Worm (Caenorhabditis elegans) whole organism, L3 larva: ENCODE data around the gene Y57G11C.1142.
A peak's percentile ranks its signal among the peaks of the same experiment; 100 is the strongest.

Experiments used
- R02D3.7 ChIP-seq: fragments of 150-350 bp; optimal IDR thresholded peaks from 2 replicates; lab custom pipeline; 2014; ENCODE audit warnings: missing biosample characterization, missing genetic modification characterization
- ZK546.5 ChIP-seq: sonication (generic microtip); optimal IDR thresholded peaks from 2 replicates; lab custom pipeline; 2017; ENCODE audit warnings: missing biosample characterization, missing genetic modification characterization
- ama-1 ChIP-seq: fragments of 150-350 bp; optimal IDR thresholded peaks from 2 replicates; lab custom pipeline; 2018
- ceh-16 ChIP-seq: sonication (generic microtip); optimal IDR thresholded peaks from 2 replicates; lab custom pipeline; 2017; ENCODE audit warnings: missing biosample characterization, missing genetic modification characterization
- ceh-28 ChIP-seq: fragments of 150-350 bp; optimal IDR thresholded peaks from 2 replicates; lab custom pipeline; 2014; ENCODE audit warnings: missing biosample characterization, missing genetic modification reagents, missing genetic modification characterization
- ceh-82 ChIP-seq: fragments of 150-350 bp; optimal IDR thresholded peaks from 2 replicates; lab custom pipeline; 2014; ENCODE audit warnings: missing biosample characterization, missing genetic modification characterization
- ceh-9 ChIP-seq: sonication (generic microtip); optimal IDR thresholded peaks from 2 replicates; lab custom pipeline; 2018; ENCODE audit warnings: missing biosample characterization, missing genetic modification characterization
- daf-12 ChIP-seq: fragments of 150-350 bp; optimal IDR thresholded peaks from 2 replicates; lab custom pipeline; 2014; ENCODE audit warnings: missing biosample characterization, missing genetic modification reagents, missing genetic modification characterization
- egl-27 ChIP-seq: sonication (generic microtip); optimal IDR thresholded peaks from 4 replicates; lab custom pipeline; 2017; ENCODE audit warnings: missing biosample characterization, missing genetic modification reagents, missing genetic modification characterization
- egl-5 ChIP-seq: fragments of 150-350 bp; optimal IDR thresholded peaks from 2 replicates; lab custom pipeline; 2017; ENCODE audit warnings: missing biosample characterization, missing genetic modification reagents, missing genetic modification characterization, inconsistent platforms
- elt-1 ChIP-seq: fragments of 150-350 bp; optimal IDR thresholded peaks from 2 replicates; lab custom pipeline; 2014; ENCODE audit warnings: missing biosample characterization, missing genetic modification characterization
- elt-2 ChIP-seq: sonication (generic microtip); optimal IDR thresholded peaks from 2 replicates; lab custom pipeline; 2016; ENCODE audit warnings: missing genetic modification reagents, mild to moderate bottlenecking, missing genetic modification characterization, missing compliant biosample characterization
- elt-3 ChIP-seq, 3 experiments: fragments of 150-350 bp in 1 of 3; sonication (generic microtip) in 2 of 3; optimal IDR thresholded peaks; 2 replicates in 2 of 3; 4 replicates in 1 of 3; lab custom pipeline; 2014 to 2017; ENCODE audit warnings: missing biosample characterization in 3 of 3, missing genetic modification characterization in 3 of 3
- eor-1 ChIP-seq, 2 experiments: fragments of 150-350 bp; optimal IDR thresholded peaks; 2 replicates each; lab custom pipeline; 2014 to 2018; ENCODE audit warnings: missing biosample characterization in 2 of 2, missing genetic modification characterization in 2 of 2
- fkh-10 ChIP-seq: sonication (generic microtip); optimal IDR thresholded peaks from 2 replicates; lab custom pipeline; 2017; ENCODE audit warnings: missing biosample characterization, missing genetic modification reagents, missing genetic modification characterization
- fkh-2 ChIP-seq: fragments of 150-350 bp; optimal IDR thresholded peaks from 2 replicates; lab custom pipeline; 2014; ENCODE audit warnings: missing biosample characterization, missing genetic modification reagents, missing genetic modification characterization
- fos-1 ChIP-seq: fragments of 150-350 bp; optimal IDR thresholded peaks from 2 replicates; lab custom pipeline; 2014; ENCODE audit warnings: missing biosample characterization, missing genetic modification characterization
- hmg-11 ChIP-seq: sonication (generic microtip); optimal IDR thresholded peaks from 2 replicates; lab custom pipeline; 2016; ENCODE audit warnings: missing genetic modification characterization, missing compliant biosample characterization
- jun-1 ChIP-seq: fragments of 150-350 bp; optimal IDR thresholded peaks from 2 replicates; lab custom pipeline; 2014; ENCODE audit warnings: missing biosample characterization, missing genetic modification reagents, missing genetic modification characterization
- lin-15B ChIP-seq: fragments of 150-350 bp; optimal IDR thresholded peaks from 2 replicates; lab custom pipeline; 2014; ENCODE audit warnings: missing biosample characterization, missing genetic modification characterization
- lin-39 ChIP-seq: fragments of 150-350 bp; optimal IDR thresholded peaks from 2 replicates; lab custom pipeline; 2018; ENCODE audit warnings: missing biosample characterization, missing genetic modification reagents, missing genetic modification characterization
- lsy-12 ChIP-seq: sonication (generic microtip); optimal IDR thresholded peaks from 2 replicates; lab custom pipeline; 2016; ENCODE audit warnings: mild to moderate bottlenecking, missing genetic modification characterization, missing compliant biosample characterization
- mdl-1 ChIP-seq: fragments of 150-350 bp; optimal IDR thresholded peaks from 2 replicates; lab custom pipeline; 2014; ENCODE audit warnings: missing biosample characterization, missing genetic modification characterization
- mml-1 ChIP-seq: fragments of 150-350 bp; sonication (generic microtip); optimal IDR thresholded peaks from 3 replicates; lab custom pipeline; 2014; ENCODE audit warnings: missing biosample characterization, missing genetic modification characterization
- nfya-1 ChIP-seq: sonication (generic microtip); optimal IDR thresholded peaks from 2 replicates; lab custom pipeline; 2017; ENCODE audit warnings: missing genetic modification characterization, mild to moderate bottlenecking, missing compliant biosample characterization, antibody characterized with exemption, moderate library complexity; ENCODE audit not compliant: insufficient read depth
- nhr-11 ChIP-seq: fragments of 150-350 bp; optimal IDR thresholded peaks from 2 replicates; lab custom pipeline; 2014; ENCODE audit warnings: missing biosample characterization, missing genetic modification characterization
- nhr-12 ChIP-seq: fragments of 150-350 bp; optimal IDR thresholded peaks from 2 replicates; lab custom pipeline; 2014; ENCODE audit warnings: missing biosample characterization, missing genetic modification characterization
- nhr-23 ChIP-seq: fragments of 150-350 bp; optimal IDR thresholded peaks from 2 replicates; lab custom pipeline; 2014; ENCODE audit warnings: missing biosample characterization, missing genetic modification reagents, missing genetic modification characterization
- nhr-237 ChIP-seq: fragments of 150-350 bp; optimal IDR thresholded peaks from 2 replicates; lab custom pipeline; 2014; ENCODE audit warnings: missing biosample characterization, missing genetic modification characterization
- nhr-25 ChIP-seq: sonication (generic microtip); optimal IDR thresholded peaks from 2 replicates; lab custom pipeline; 2017; ENCODE audit warnings: missing biosample characterization, missing genetic modification characterization
- nhr-28 ChIP-seq: fragments of 150-350 bp; optimal IDR thresholded peaks from 2 replicates; lab custom pipeline; 2014; ENCODE audit warnings: missing biosample characterization, missing genetic modification characterization
- nhr-43 ChIP-seq: sonication (generic microtip); optimal IDR thresholded peaks from 2 replicates; lab custom pipeline; 2016; ENCODE audit warnings: mild to moderate bottlenecking, missing genetic modification characterization, missing compliant biosample characterization; ENCODE audit not compliant: poor library complexity, severe bottlenecking
- nhr-67 ChIP-seq: fragments of 150-350 bp; optimal IDR thresholded peaks from 2 replicates; lab custom pipeline; 2014; ENCODE audit warnings: missing biosample characterization, missing genetic modification characterization
- nhr-76 ChIP-seq: fragments of 150-350 bp; sonication (generic microtip); optimal IDR thresholded peaks from 5 replicates; lab custom pipeline; 2014; ENCODE audit warnings: missing biosample characterization, missing genetic modification characterization
- nhr-77 ChIP-seq: fragments of 150-350 bp; optimal IDR thresholded peaks from 2 replicates; lab custom pipeline; 2014; ENCODE audit warnings: missing biosample characterization, missing genetic modification characterization
- pha-4 ChIP-seq: fragments of 150-350 bp; optimal IDR thresholded peaks from 2 replicates; lab custom pipeline; 2014; ENCODE audit warnings: missing biosample characterization, missing genetic modification reagents, missing genetic modification characterization
- pqm-1 ChIP-seq: fragments of 150-350 bp; optimal IDR thresholded peaks from 2 replicates; lab custom pipeline; 2017; ENCODE audit warnings: missing biosample characterization, missing genetic modification characterization, inconsistent platforms
- sea-2 ChIP-seq: fragments of 150-350 bp; sonication (generic microtip); optimal IDR thresholded peaks from 4 replicates; lab custom pipeline; 2014; ENCODE audit warnings: missing biosample characterization, missing genetic modification reagents, missing genetic modification characterization
- skn-1 ChIP-seq: fragments of 150-350 bp; optimal IDR thresholded peaks from 2 replicates; lab custom pipeline; 2014; ENCODE audit warnings: missing biosample characterization, missing genetic modification characterization
- snpc-4 ChIP-seq: fragments of 150-350 bp; optimal IDR thresholded peaks from 2 replicates; lab custom pipeline; 2014; ENCODE audit warnings: missing biosample characterization, missing genetic modification characterization
- tbx-2 ChIP-seq: sonication (generic microtip); optimal IDR thresholded peaks from 2 replicates; lab custom pipeline; 2016; ENCODE audit warnings: mild to moderate bottlenecking, missing genetic modification characterization, missing compliant biosample characterization
- unc-62 ChIP-seq: fragments of 150-350 bp; sonication (generic microtip); optimal IDR thresholded peaks from 4 replicates; lab custom pipeline; 2014; ENCODE audit warnings: missing biosample characterization, missing genetic modification reagents, missing genetic modification characterization
- zag-1 ChIP-seq: fragments of 150-350 bp; optimal IDR thresholded peaks from 2 replicates; lab custom pipeline; 2014; ENCODE audit warnings: missing biosample characterization, missing genetic modification characterization
- ztf-11 ChIP-seq: fragments of 150-350 bp; optimal IDR thresholded peaks from 2 replicates; lab custom pipeline; 2014; ENCODE audit warnings: missing biosample characterization, missing genetic modification characterization
- ztf-4 ChIP-seq: fragments of 150-350 bp; optimal IDR thresholded peaks from 2 replicates; lab custom pipeline; 2014; ENCODE audit warnings: missing biosample characterization, missing genetic modification characterization

The Y57G11C.1142 gene

ce11 chrIV:14833537-14833936 is 31.1 kb downstream of the Y57G11C.1142 start:
- no peak for TF ChIP-seq nhr-12
- no peak for TF ChIP-seq ceh-16 (tag; lab: Kevin White, UChicago)
- peak; percentile 34 for TF ChIP-seq pha-4 (tag; lab: Kevin White, UChicago)
- TF ChIP-seq hmg-11 (tag; lab: Kevin White, UChicago), result peak; percentile 44

- TF ChIP-seq nhr-237 (tag; lab: Kevin White, UChicago) (no peak), hmg-11 (tag; lab: Kevin White, UChicago) (no peak), egl-5 (tag; lab: Kevin White, UChicago) (peak; percentile 39), sea-2 (GFP tag; lab: Kevin White, UChicago) (no peak), ceh-82 (no peak), nhr-77 (no peak), elt-1 (tag; lab: Kevin White, UChicago) (no peak), unc-62 (GFP tag; lab: Kevin White, UChicago) (no peak), lin-39 (tag; lab: Kevin White, UChicago) (no peak), nhr-11 (no peak), mml-1 (tag; lab: Kevin White, UChicago) (no peak), nhr-23 (tag; lab: Kevin White, UChicago) (no peak), eor-1 (tag; optimal IDR thresholded peaks at IDR 0.05; lab: Kevin White, UChicago) (no peak), snpc-4 (tag; lab: Kevin White, UChicago) (no peak), nhr-25 (tag; lab: Kevin White, UChicago) (no peak), nhr-12 (no peak), nhr-67 (no peak), ztf-11 (no peak), daf-12 (tag; lab: Kevin White, UChicago) (no peak), nfya-1 (peak; percentile 60), lin-15B (tag; lab: Kevin White, UChicago) (peak; percentile 6), ama-1 (lab: Kevin White, UChicago) (no peak), nhr-28 (tag; lab: Kevin White, UChicago) (no peak), zag-1 (tag; lab: Kevin White, UChicago) (no peak), ceh-28 (tag; lab: Kevin White, UChicago) (no peak), mdl-1 (no peak)
- TF ChIP-seq, all 47 proteins: peak for 3
These were observed 34.5 kb downstream of the Y57G11C.1142 start, which contains the start of gene Y57G11C.22 for ce11 chrIV:14836885-14837284. Y57G11C.22 (plus strand) TSS chrIV:14837211.

ce11 chrIV:14838095-14838494 is 35.7 kb downstream of the Y57G11C.1142 start:
- TF ChIP-seq ama-1 (lab: Kevin White, UChicago) (peak; percentile 13), mdl-1 (no peak), nhr-76 (tag; lab: Kevin White, UChicago) (no peak), nhr-237 (tag; lab: Kevin White, UChicago) (no peak), sea-2 (GFP tag; lab: Kevin White, UChicago) (no peak), hmg-11 (tag; lab: Kevin White, UChicago) (peak; percentile 96), snpc-4 (tag; lab: Kevin White, UChicago) (peak; percentile 73), tbx-2 (tag; lab: Kevin White, UChicago) (peak; percentile 89), egl-27 (peak; percentile 64), fos-1 (tag; lab: Kevin White, UChicago) (peak; percentile 69), nhr-25 (tag; lab: Kevin White, UChicago) (peak; percentile 87), ztf-11 (no peak), nhr-23 (tag; lab: Kevin White, UChicago) (peak; percentile 81), ceh-9 (tag; lab: Kevin White, UChicago) (no peak), fkh-10 (GFP tag; lab: Kevin White, UChicago) (no peak), jun-1 (peak; percentile 36), egl-5 (tag; lab: Kevin White, UChicago) (peak; percentile 48), nhr-43 (tag; lab: Kevin White, UChicago) (peak; percentile 94), ztf-4 (tag; lab: Kevin White, UChicago) (no peak), daf-12 (tag; lab: Kevin White, UChicago) (no peak), skn-1 (peak; percentile 30), nhr-67 (peak; percentile 14), nhr-11 (no peak), pha-4 (tag; lab: Kevin White, UChicago) (peak; percentile 23), pqm-1 (no peak), zag-1 (tag; lab: Kevin White, UChicago) (peak; percentile 5), unc-62 (GFP tag; lab: Kevin White, UChicago) (peak; percentile 59), nhr-28 (tag; lab: Kevin White, UChicago) (no peak), elt-2 (tag; lab: Kevin White, UChicago) (peak; percentile 31), nhr-12 (no peak), nfya-1 (peak; percentile 76), nhr-77 (peak; percentile 12), ceh-16 (tag; lab: Kevin White, UChicago) (no peak), ceh-28 (tag; lab: Kevin White, UChicago) (peak; percentile 91), ceh-82 (peak; percentile 76), R02D3.7 (tag; lab: Kevin White, UChicago) (peak; percentile 68), mml-1 (tag; lab: Kevin White, UChicago) (no peak), ZK546.5 (tag; lab: Kevin White, UChicago) (no peak), eor-1 (tag; optimal IDR thresholded peaks at IDR 0.05; lab: Kevin White, UChicago) (no peak), lsy-12 (no peak), fkh-2 (tag; lab: Kevin White, UChicago) (no peak), elt-1 (tag; lab: Kevin White, UChicago) (no peak), lin-39 (tag; lab: Kevin White, UChicago) (peak; percentile 85), lin-15B (tag; lab: Kevin White, UChicago) (peak; percentile 53), elt-3 (tag; optimal IDR thresholded peaks at IDR 0.05; lab: Kevin White, UChicago) (no peak)
